Fruit fly (Drosophila melanogaster) whole organism, embryonic: Measurements from ENCODE around the gene Mink.

Experiments used
- Ada2b ChIP-seq: fragments of 200-800 bp; sonication (Bioruptor generic); IDR thresholded peaks from 2 replicates; pipeline ENCODE4 v1.3.6; 2022; ENCODE audit warnings: missing biosample characterization, missing genetic modification characterization
- Aef1 ChIP-seq: fragments of 200-800 bp; sonication (Bioruptor generic); IDR thresholded peaks from 3 replicates; pipeline ENCODE4 v1.3.6; 2022; ENCODE audit warnings: missing biosample characterization, missing genetic modification characterization
- Atf-2 ChIP-seq: fragments of 200-800 bp; sonication (Bioruptor generic); optimal IDR thresholded peaks from 2 replicates; lab custom pipeline; 2016; ENCODE audit warnings: missing biosample characterization, missing genetic modification characterization
- Bteb2 ChIP-seq: fragments of 200-800 bp; sonication (Bioruptor generic); optimal IDR thresholded peaks from 2 replicates; lab custom pipeline; 2016; ENCODE audit warnings: missing biosample characterization, missing genetic modification characterization
- CG12219 ChIP-seq: fragments of 200-800 bp; sonication (Bioruptor generic); optimal IDR thresholded peaks from 3 replicates; lab custom pipeline; 2018; ENCODE audit warnings: missing biosample characterization, mild to moderate bottlenecking, missing genetic modification characterization
- CG13296 ChIP-seq: fragments of 200-800 bp; sonication (Bioruptor generic); optimal IDR thresholded peaks from 3 replicates; lab custom pipeline; 2018; ENCODE audit warnings: missing biosample characterization, mild to moderate bottlenecking, missing genetic modification characterization
- CG15073 ChIP-seq: fragments of 200-800 bp; sonication (Bioruptor generic); optimal IDR thresholded peaks from 2 replicates; lab custom pipeline; 2016; ENCODE audit warnings: missing biosample characterization, missing genetic modification characterization
- CG1529 ChIP-seq: fragments of 200-800 bp; sonication (Bioruptor generic); optimal IDR thresholded peaks from 3 replicates; lab custom pipeline; 2018; ENCODE audit warnings: missing biosample characterization, missing genetic modification characterization
- CG16779 ChIP-seq: fragments of 200-800 bp; sonication (Bioruptor generic); IDR thresholded peaks from 2 replicates; pipeline ENCODE4 v1.3.6; 2022; ENCODE audit warnings: missing biosample characterization, missing genetic modification characterization
- CG17385 ChIP-seq: fragments of 200-800 bp; sonication (Bioruptor generic); optimal IDR thresholded peaks from 3 replicates; lab custom pipeline; 2018; ENCODE audit warnings: missing biosample characterization, mild to moderate bottlenecking, missing genetic modification characterization
- CG18599 ChIP-seq: fragments of 200-800 bp; sonication (Bioruptor generic); optimal IDR thresholded peaks from 3 replicates; lab custom pipeline; 2017; ENCODE audit warnings: missing biosample characterization, missing genetic modification characterization, mild to moderate bottlenecking, moderate library complexity, missing genetic modification reagents
- CG18764 ChIP-seq: fragments of 200-800 bp; sonication (Bioruptor generic); optimal IDR thresholded peaks from 3 replicates; lab custom pipeline; 2016; ENCODE audit warnings: missing biosample characterization, missing genetic modification characterization
- CG3065 ChIP-seq: fragments of 200-800 bp; sonication (Bioruptor generic); optimal IDR thresholded peaks from 2 replicates; lab custom pipeline; 2016; ENCODE audit warnings: missing biosample characterization, missing genetic modification characterization
- CG6765 ChIP-seq: fragments of 200-800 bp; sonication (Bioruptor generic); optimal IDR thresholded peaks from 3 replicates; lab custom pipeline; 2017; ENCODE audit warnings: missing biosample characterization, mild to moderate bottlenecking, missing genetic modification characterization
- CG8765 ChIP-seq: fragments of 200-800 bp; sonication (Bioruptor generic); IDR thresholded peaks from 2 replicates; pipeline ENCODE4 v1.3.6; 2022; ENCODE audit warnings: missing biosample characterization, missing genetic modification characterization
- CG9932 ChIP-seq: fragments of 200-800 bp; sonication (Bioruptor generic); IDR thresholded peaks from 2 replicates; pipeline ENCODE4 v1.3.6; 2022; ENCODE audit warnings: missing biosample characterization, missing genetic modification characterization
- CrebB ChIP-seq: fragments of 200-800 bp; sonication (Bioruptor generic); optimal IDR thresholded peaks from 3 replicates; lab custom pipeline; 2018; ENCODE audit warnings: missing biosample characterization, mild to moderate bottlenecking, missing genetic modification characterization
- Dek ChIP-seq: fragments of 200-800 bp; sonication (Bioruptor generic); optimal IDR thresholded peaks from 3 replicates; lab custom pipeline; 2019; ENCODE audit warnings: missing biosample characterization, mild to moderate bottlenecking, missing genetic modification characterization, moderate library complexity
- H15 ChIP-seq: fragments of 200-800 bp; sonication (Bioruptor generic); IDR thresholded peaks from 3 replicates; pipeline ENCODE4 v1.3.6; 2022; ENCODE audit warnings: missing biosample characterization, missing genetic modification characterization
- HLH3B ChIP-seq: fragments of 200-800 bp; sonication (Bioruptor generic); IDR thresholded peaks from 2 replicates; pipeline ENCODE4 v1.3.6; 2022; ENCODE audit warnings: missing biosample characterization, missing genetic modification characterization
- HmgZ ChIP-seq: fragments of 200-800 bp; sonication (Bioruptor generic); optimal IDR thresholded peaks from 2 replicates; lab custom pipeline; 2018; ENCODE audit warnings: missing biosample characterization, mild to moderate bottlenecking, missing genetic modification characterization
- Hmx ChIP-seq: fragments of 200-800 bp; sonication (Bioruptor generic); optimal IDR thresholded peaks from 2 replicates; lab custom pipeline; 2016; ENCODE audit warnings: missing biosample characterization, missing genetic modification characterization
- MTF-1 ChIP-seq: fragments of 200-800 bp; sonication (Bioruptor generic); optimal IDR thresholded peaks from 2 replicates; lab custom pipeline; 2018; ENCODE audit warnings: missing biosample characterization, mild to moderate bottlenecking, missing genetic modification characterization, borderline replicate concordance
- Mes4 ChIP-seq: fragments of 200-800 bp; sonication (Bioruptor generic); optimal IDR thresholded peaks from 2 replicates; lab custom pipeline; 2016; ENCODE audit warnings: missing biosample characterization, missing genetic modification characterization
- Nf-YB ChIP-seq: fragments of 200-800 bp; sonication (Bioruptor generic); optimal IDR thresholded peaks from 3 replicates; lab custom pipeline; 2019; ENCODE audit warnings: missing biosample characterization, mild to moderate bottlenecking, missing genetic modification characterization, moderate library complexity
- Optix ChIP-seq: fragments of 200-800 bp; sonication (Bioruptor generic); IDR thresholded peaks from 3 replicates; pipeline ENCODE4 v1.3.6; 2022; ENCODE audit warnings: missing biosample characterization, missing genetic modification characterization
- Ravus ChIP-seq: fragments of 200-800 bp; sonication (Bioruptor generic); IDR thresholded peaks from 2 replicates; pipeline ENCODE4 v1.3.6; 2022; ENCODE audit warnings: missing biosample characterization, missing genetic modification characterization
- Sox100B ChIP-seq: fragments of 200-800 bp; sonication (Bioruptor generic); optimal IDR thresholded peaks from 3 replicates; lab custom pipeline; 2018; ENCODE audit warnings: missing biosample characterization, mild to moderate bottlenecking, missing genetic modification characterization
- Stat92E ChIP-seq, 3 experiments: fragments of >200 bp in 2 of 3; fragments of 200-800 bp in 1 of 3; sonication (Bioruptor generic) in 1 of 3; optimal IDR thresholded peaks; 2 replicates each; lab custom pipeline; 2017 to 2019; ENCODE audit warnings: missing biosample characterization in 3 of 3, missing genetic modification characterization in 3 of 3, mild to moderate bottlenecking in 1 of 3, moderate library complexity in 1 of 3
- ase ChIP-seq: fragments of 200-800 bp; sonication (Bioruptor generic); IDR thresholded peaks from 3 replicates; pipeline ENCODE4 v1.3.6; 2022; ENCODE audit warnings: missing biosample characterization, missing genetic modification characterization
- az2 ChIP-seq: fragments of 200-800 bp; sonication (Bioruptor generic); optimal IDR thresholded peaks from 3 replicates; lab custom pipeline; 2016; ENCODE audit warnings: missing biosample characterization, missing genetic modification characterization
- btn ChIP-seq: fragments of 200-800 bp; sonication (Bioruptor generic); optimal IDR thresholded peaks from 2 replicates; lab custom pipeline; 2016; ENCODE audit warnings: missing biosample characterization, missing genetic modification characterization
- caup ChIP-seq: fragments of 200-800 bp; sonication (Bioruptor generic); optimal IDR thresholded peaks from 3 replicates; lab custom pipeline; 2017; ENCODE audit warnings: missing biosample characterization, mild to moderate bottlenecking, missing genetic modification characterization, moderate library complexity; ENCODE audit not compliant: severe bottlenecking
- cg ChIP-seq: fragments of 200-800 bp; sonication (Bioruptor generic); optimal IDR thresholded peaks from 3 replicates; lab custom pipeline; 2019; ENCODE audit warnings: missing biosample characterization, mild to moderate bottlenecking, missing genetic modification characterization, moderate library complexity
- crol ChIP-seq: fragments of 200-800 bp; sonication (Bioruptor generic); IDR thresholded peaks from 2 replicates; pipeline ENCODE4 v1.3.6; 2022; ENCODE audit warnings: missing biosample characterization, missing genetic modification characterization
- fd96Cb ChIP-seq: fragments of 200-800 bp; sonication (Bioruptor generic); optimal IDR thresholded peaks from 2 replicates; lab custom pipeline; 2018; ENCODE audit warnings: missing biosample characterization, mild to moderate bottlenecking, missing genetic modification characterization, moderate library complexity
- gcm ChIP-seq: fragments of 200-800 bp; sonication (Bioruptor generic); optimal IDR thresholded peaks from 2 replicates; lab custom pipeline; 2019; ENCODE audit warnings: missing biosample characterization, mild to moderate bottlenecking, missing genetic modification characterization, moderate library complexity
- insv ChIP-seq, 2 experiments: fragments of 200-800 bp; sonication (Bioruptor generic); optimal IDR thresholded peaks; 3 replicates each; lab custom pipeline; 2016 to 2018; ENCODE audit warnings: missing biosample characterization in 2 of 2, missing genetic modification characterization in 2 of 2
- ken ChIP-seq: fragments of 200-800 bp; sonication (Bioruptor generic); IDR thresholded peaks from 3 replicates; pipeline ENCODE4 v1.3.6; 2022; ENCODE audit warnings: missing biosample characterization, missing genetic modification characterization
- knrl ChIP-seq: fragments of 200-800 bp; sonication (Bioruptor generic); IDR thresholded peaks from 3 replicates; pipeline ENCODE4 v1.3.6; 2022; ENCODE audit warnings: missing biosample characterization, missing genetic modification characterization; ENCODE audit not compliant: partially characterized antibody
- lov ChIP-seq, 2 experiments: fragments of 200-800 bp in 1 of 2; fragments of >200 bp in 1 of 2; sonication (Bioruptor generic) in 1 of 2; IDR thresholded peaks in 1 of 2; optimal IDR thresholded peaks in 1 of 2; 2 replicates in 1 of 2; 3 replicates in 1 of 2; pipeline versions ENCODE4 v1.3.6 to Lab custom; 2017 to 2022; ENCODE audit warnings: missing biosample characterization in 1 of 2, missing genetic modification characterization in 1 of 2
- onecut ChIP-seq: fragments of 200-800 bp; sonication (Bioruptor generic); IDR thresholded peaks from 2 replicates; pipeline ENCODE4 v1.3.6; 2022; ENCODE audit warnings: missing biosample characterization, missing genetic modification characterization
- run ChIP-seq: fragments of 200-800 bp; sonication (Bioruptor generic); optimal IDR thresholded peaks from 3 replicates; lab custom pipeline; 2018; ENCODE audit warnings: missing biosample characterization, mild to moderate bottlenecking, missing genetic modification characterization
- schlank ChIP-seq: fragments of 200-800 bp; sonication (Bioruptor generic); optimal IDR thresholded peaks from 2 replicates; lab custom pipeline; 2018; ENCODE audit warnings: missing biosample characterization, mild to moderate bottlenecking, missing genetic modification characterization
- sd ChIP-seq: fragments of 200-800 bp; sonication (Bioruptor generic); optimal IDR thresholded peaks from 3 replicates; lab custom pipeline; 2018; ENCODE audit warnings: missing biosample characterization, mild to moderate bottlenecking, missing genetic modification characterization, moderate library complexity
- sqz ChIP-seq: fragments of 200-800 bp; sonication (Bioruptor generic); optimal IDR thresholded peaks from 3 replicates; lab custom pipeline; 2018; ENCODE audit warnings: missing biosample characterization, mild to moderate bottlenecking, missing genetic modification characterization
- tap ChIP-seq: fragments of 200-800 bp; optimal IDR thresholded peaks from 3 replicates; lab custom pipeline; 2019; ENCODE audit warnings: missing biosample characterization, mild to moderate bottlenecking, missing genetic modification characterization, moderate library complexity
- unpg ChIP-seq: fragments of 200-800 bp; sonication (Bioruptor generic); optimal IDR thresholded peaks from 3 replicates; lab custom pipeline; 2018; ENCODE audit warnings: missing biosample characterization, mild to moderate bottlenecking, missing genetic modification characterization, moderate library complexity
- zf30C ChIP-seq: fragments of 200-800 bp; sonication (Bioruptor generic); optimal IDR thresholded peaks from 3 replicates; lab custom pipeline; 2018; ENCODE audit warnings: missing biosample characterization, mild to moderate bottlenecking, missing genetic modification characterization

The Mink gene

dm6 chr3R:24893320-24893955 lies 28.8 kb upstream of the Mink start (continued):
- TF ChIP-seq unpg (GFP tag; lab: Kevin White, UChicago) (peak; percentile 85), CG18764 (peak; percentile 59), lov (optimal IDR thresholded peaks at IDR 0.05; lab: Kevin White, UChicago) (no peak), lov (GFP tag; IDR thresholded peaks at IDR 0.05; lab: Robert Waterston, UW) (no peak), CG9932 (GFP tag; lab: Robert Waterston, UW) (peak; percentile 49; the same call in 1 of the 2 replicates), CG6765 (GFP tag; lab: Kevin White, UChicago) (peak; percentile 40), CG15073 (GFP tag; lab: Kevin White, UChicago) (no peak), caup (GFP tag; lab: Kevin White, UChicago) (peak; percentile 53), CG17385 (GFP tag; lab: Kevin White, UChicago) (peak; percentile 74), HmgZ (tag; lab: Kevin White, UChicago) (peak; percentile 11), tap (tag; lab: Kevin White, UChicago) (peak; percentile 81), crol (GFP tag; lab: Robert Waterston, UW) (peak; percentile 66), Sox100B (GFP tag; lab: Kevin White, UChicago) (peak; percentile 93), Bteb2 (GFP tag; lab: Kevin White, UChicago) (no peak), ase (GFP tag; lab: Robert Waterston, UW) (0 out of 3 replicates have a peak, but pooled peaks have one; percentile 44), MTF-1 (GFP tag; lab: Kevin White, UChicago) (peak; percentile 40), CG13296 (GFP tag; lab: Kevin White, UChicago) (peak; percentile 79), insv (GFP tag; optimal IDR thresholded peaks at IDR 0.05; lab: Kevin White, UChicago) (peak in 1 of 2 experiments; percentile 14), CG3065 (GFP tag; lab: Kevin White, UChicago) (no peak), Optix (GFP tag; lab: Robert Waterston, UW) (no peak), Mes4 (GFP tag; lab: Kevin White, UChicago) (no peak), CG12219 (GFP tag; lab: Kevin White, UChicago) (peak; percentile 8), Atf-2 (GFP tag; lab: Kevin White, UChicago) (no peak), Hmx (no peak), Stat92E (GFP tag; optimal IDR thresholded peaks at IDR 0.05; lab: Kevin White, UChicago) (peak in 1 of 3 experiments; percentile 38), gcm (GFP tag; lab: Kevin White, UChicago) (peak; percentile 88), az2 (GFP tag; lab: Kevin White, UChicago) (peak; percentile 67), Ada2b (GFP tag; lab: Robert Waterston, UW) (peak; percentile 61), CG16779 (GFP tag; lab: Robert Waterston, UW) (no peak), sd (tag; lab: Kevin White, UChicago) (peak; percentile 36), schlank (tag; lab: Kevin White, UChicago) (no peak), Ravus (peak; percentile 17), Aef1 (GFP tag; lab: Robert Waterston, UW) (peak; percentile 35; the same call in 1 of the 3 replicates), sqz (GFP tag; lab: Kevin White, UChicago) (peak; percentile 80), knrl (GFP tag; lab: Robert Waterston, UW) (no peak), Nf-YB (GFP tag; lab: Kevin White, UChicago) (peak; percentile 71), run (tag; lab: Kevin White, UChicago) (peak; percentile 76), Dek (no peak), zf30C (GFP tag; lab: Kevin White, UChicago) (peak; percentile 85), CrebB (peak; percentile 61), CG8765 (GFP tag; lab: Robert Waterston, UW) (0 out of 2 replicates have a peak, but pooled peaks have one; percentile 19), cg (GFP tag; lab: Kevin White, UChicago) (no peak), onecut (GFP tag; lab: Robert Waterston, UW) (peak; percentile 44), HLH3B (GFP tag; lab: Robert Waterston, UW) (peak; percentile 71), CG1529 (GFP tag; lab: Kevin White, UChicago) (peak; percentile 55), btn (GFP tag; lab: Kevin White, UChicago) (no peak), fd96Cb (tag; lab: Kevin White, UChicago) (peak; percentile 88), H15 (GFP tag; lab: Robert Waterston, UW) (peak; percentile 28; the same call in 1 of the 3 replicates), ken (no peak), CG18599 (GFP tag; lab: Kevin White, UChicago) (peak; percentile 60)
